Worm (Caenorhabditis elegans): ENCODE results near the gene ZK1248.11.

The ZK1248.11 gene

DNA sequence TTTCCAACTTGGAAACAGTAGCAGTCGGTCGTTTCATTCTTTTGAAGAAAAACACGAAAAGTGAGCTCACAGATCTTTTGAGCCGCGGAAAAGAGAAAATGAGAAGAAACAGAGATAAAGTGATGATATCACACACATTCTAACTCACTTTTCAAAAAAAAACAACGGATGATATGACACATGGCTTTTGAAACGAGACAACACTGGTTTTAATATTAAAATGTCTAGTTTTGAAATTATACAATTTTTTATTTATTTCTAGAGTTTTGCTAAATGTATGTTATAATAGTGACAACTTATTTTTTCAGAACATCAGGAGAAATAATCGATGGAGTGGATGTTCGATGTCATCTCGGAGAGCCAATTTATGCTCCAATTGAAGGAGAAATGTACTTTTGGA is 35.9 kb downstream of the ZK1248.11 start, which contains the start of gene K05F1.14:
TSS of gene K05F1.14 (minus strand) at position 101 of the 400 bp plus-strand sequence.
- TF ChIP-seq nhr-28 (tag; optimal IDR thresholded peaks at IDR 0.05) = no peak
- no peak for TF ChIP-seq mdl-1 (tag; optimal IDR thresholded peaks at IDR 0.05)
- TF ChIP-seq nhr-20 (tag; optimal IDR thresholded peaks at IDR 0.05) = no peak
- TF ChIP-seq swsn-7 (tag; optimal IDR thresholded peaks at IDR 0.05) = no peak
- TF ChIP-seq vab-15 (tag; optimal IDR thresholded peaks at IDR 0.05) = no peak
- TF ChIP-seq mep-1 (tag; optimal IDR thresholded peaks at IDR 0.05) = no peak
- TF ChIP-seq zip-4 (GFP tag; optimal IDR thresholded peaks at IDR 0.05) = no peak
- TF ChIP-seq C04F5.9 (tag; optimal IDR thresholded peaks at IDR 0.05) = no peak
- no peak for TF ChIP-seq mab-9 (GFP tag; IDR thresholded peaks at IDR 0.05)
- TF ChIP-seq pag-3 (tag; optimal IDR thresholded peaks at IDR 0.05; ENCODE audit: borderline replicate concordance, insufficient read depth) = no peak
- no peak for TF ChIP-seq irx-1 (tag; optimal IDR thresholded peaks at IDR 0.05)
- TF ChIP-seq nhr-90 (tag; optimal IDR thresholded peaks at IDR 0.05; ENCODE audit: poor library complexity) = no peak
- no peak for TF ChIP-seq ceh-88 (GFP tag; IDR thresholded peaks at IDR 0.05)
- TF ChIP-seq tbx-2 (tag; optimal IDR thresholded peaks at IDR 0.05) = no peak
- no peak for TF ChIP-seq snpc-4 (tag; optimal IDR thresholded peaks at IDR 0.05)
- no peak for TF ChIP-seq pax-3 (tag; optimal IDR thresholded peaks at IDR 0.05)
- no peak for TF ChIP-seq fos-1 (tag; optimal IDR thresholded peaks at IDR 0.05)

DNA sequence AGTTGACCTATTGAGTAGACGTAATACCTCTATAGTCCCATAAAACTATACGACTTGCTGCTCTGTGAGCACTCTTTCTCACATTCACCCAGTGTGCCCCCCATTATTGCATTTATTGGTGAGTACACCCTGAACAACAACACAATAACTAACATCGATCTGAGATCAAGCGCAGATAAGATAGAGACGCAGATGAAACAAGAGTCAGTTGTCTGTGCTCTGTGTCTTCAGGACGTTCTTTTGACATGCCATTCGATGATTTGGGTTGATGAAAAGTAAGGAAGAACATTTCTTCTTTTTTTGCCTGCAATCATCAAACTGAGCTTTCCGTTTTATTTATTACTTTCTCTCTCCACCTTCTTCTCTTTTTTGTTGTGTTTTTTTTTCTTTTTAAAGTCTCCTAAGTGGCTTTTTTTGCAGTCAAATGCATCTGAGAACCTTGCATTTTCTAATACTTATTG is 38.0 kb downstream of the ZK1248.11 start, which contains the start of gene lect-2:
TSS of gene lect-2 (plus strand) at position 411 of the 461 bp plus-strand sequence.
- TF ChIP-seq lin-14 (GFP tag; optimal IDR thresholded peaks at IDR 0.05) (peak; percentile 58), pag-3 (tag; optimal IDR thresholded peaks at IDR 0.05; ENCODE audit: borderline replicate concordance, insufficient read depth) (peak; percentile 89), nhr-71 (tag; optimal IDR thresholded peaks at IDR 0.05) (peak; percentile 0), rnt-1 (tag; optimal IDR thresholded peaks at IDR 0.05) (peak; percentile 36), unc-130 (tag; optimal IDR thresholded peaks at IDR 0.05) (no peak), F16B12.6 (tag; optimal IDR thresholded peaks at IDR 0.05) (no peak), efl-1 (optimal IDR thresholded peaks at IDR 0.05) (no peak), efl-1 (GFP tag; optimal IDR thresholded peaks at IDR 0.05 in 1 of 2) (peak in 1 of 2 experiments; percentile 42)

DNA sequence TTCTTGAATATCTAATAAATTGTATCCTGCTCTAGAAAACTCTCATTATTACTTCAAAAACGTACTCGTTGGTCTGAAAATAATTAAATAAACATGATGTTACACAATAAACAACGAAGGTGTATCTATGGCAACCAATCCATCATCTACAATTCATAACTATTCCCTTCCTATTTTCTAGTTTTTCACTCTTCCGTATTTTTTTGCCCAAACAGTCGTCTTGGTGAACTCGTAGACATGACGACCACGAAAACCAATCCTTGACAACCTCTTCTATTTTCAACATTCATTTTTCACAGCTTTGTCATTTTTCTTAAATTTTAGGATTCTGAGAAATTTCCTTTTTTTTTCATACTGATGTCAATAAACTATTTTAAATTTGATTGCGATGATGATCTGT is 39.6 kb downstream of the ZK1248.11 start, which contains the start of gene K05F1.13:
TSS of gene K05F1.13 (plus strand) at position 301 of the 400 bp plus-strand sequence.
- TF ChIP-seq efl-3 (GFP tag; optimal IDR thresholded peaks at IDR 0.05) (no peak), nhr-20 (tag; optimal IDR thresholded peaks at IDR 0.05) (no peak), unc-86 (tag; optimal IDR thresholded peaks at IDR 0.05) (no peak), skn-1 (tag; optimal IDR thresholded peaks at IDR 0.05) (no peak), irx-1 (tag; optimal IDR thresholded peaks at IDR 0.05) (no peak), sox-4 (tag; optimal IDR thresholded peaks at IDR 0.05) (no peak), isw-1 (GFP tag; IDR thresholded peaks at IDR 0.05) (no peak), snu-23 (GFP tag; optimal IDR thresholded peaks at IDR 0.05) (no peak), fkh-10 (GFP tag; optimal IDR thresholded peaks at IDR 0.05) (no peak), hlh-17 (GFP tag; optimal IDR thresholded peaks at IDR 0.05; ENCODE audit: borderline replicate concordance) (no peak), nhr-237 (tag; optimal IDR thresholded peaks at IDR 0.05) (no peak), pqm-1 (tag; optimal IDR thresholded peaks at IDR 0.05) (no peak), nhr-12 (tag; optimal IDR thresholded peaks at IDR 0.05) (no peak), mdl-1 (tag; optimal IDR thresholded peaks at IDR 0.05) (no peak), ztf-11 (tag; optimal IDR thresholded peaks at IDR 0.05) (no peak), C16A3.4 (tag; optimal IDR thresholded peaks at IDR 0.05) (no peak), nhr-28 (tag; optimal IDR thresholded peaks at IDR 0.05) (no peak), sptf-1 (tag; optimal IDR thresholded peaks at IDR 0.05) (no peak), ceh-63 (GFP tag; optimal IDR thresholded peaks at IDR 0.05) (no peak), elt-3 (tag; optimal IDR thresholded peaks at IDR 0.05) (no peak)

Data from whole organism, L1 larva.